Worm (Caenorhabditis elegans) whole organism, L1 larva: ENCODE results near the gene lips-3.

Experiments used
- C04F5.9 ChIP-seq: sonication (generic microtip); optimal IDR thresholded peaks from 2 replicates; lab custom pipeline; 2016; ENCODE audit warnings: missing genetic modification characterization, missing compliant biosample characterization
- C16A3.4 ChIP-seq: fragments of 150-350 bp; optimal IDR thresholded peaks from 2 replicates; lab custom pipeline; 2014; ENCODE audit warnings: missing biosample characterization, missing genetic modification characterization
- C34B4.2 ChIP-seq: sonication (generic microtip); optimal IDR thresholded peaks from 2 replicates; lab custom pipeline; 2017; ENCODE audit warnings: mild to moderate bottlenecking, missing genetic modification characterization, missing compliant biosample characterization
- F16B12.6 ChIP-seq: fragments of 150-350 bp; optimal IDR thresholded peaks from 2 replicates; lab custom pipeline; 2014; ENCODE audit warnings: missing biosample characterization, missing genetic modification characterization
- aha-1 ChIP-seq: fragments of 150-350 bp; optimal IDR thresholded peaks from 2 replicates; lab custom pipeline; 2014; ENCODE audit warnings: missing biosample characterization, missing genetic modification characterization
- aly-2 ChIP-seq: fragments of 150-350 bp; optimal IDR thresholded peaks from 2 replicates; lab custom pipeline; 2014; ENCODE audit warnings: missing biosample characterization, missing genetic modification characterization
- ceh-88 ChIP-seq: fragments of 200-800 bp; sonication (Bioruptor generic); IDR thresholded peaks from 2 replicates; pipeline ENCODE4 v1.3.6; 2022; ENCODE audit warnings: missing genetic modification characterization, missing compliant biosample characterization
- ces-1 ChIP-seq: fragments of 150-350 bp; optimal IDR thresholded peaks from 2 replicates; lab custom pipeline; 2014; ENCODE audit warnings: missing biosample characterization, missing genetic modification reagents, missing genetic modification characterization
- efl-1 ChIP-seq, 4 experiments: fragments of 150-350 bp; optimal IDR thresholded peaks in 3 of 4; peaks in 1 of 4; 1 replicate in 1 of 4; 2 replicates in 3 of 4; lab custom pipeline; 2014; ENCODE audit warnings: missing biosample characterization in 2 of 4, missing genetic modification characterization in 2 of 4, missing genetic modification reagents in 2 of 4
- elt-2 ChIP-seq: sonication (generic microtip); optimal IDR thresholded peaks from 2 replicates; lab custom pipeline; 2016; ENCODE audit warnings: missing genetic modification characterization, mild to moderate bottlenecking, inconsistent platforms, missing compliant biosample characterization, missing genetic modification reagents
- ets-5 ChIP-seq: fragments of 200-800 bp; sonication (Bioruptor generic); IDR thresholded peaks from 2 replicates; pipeline ENCODE4 v1.3.6; 2022; ENCODE audit warnings: missing genetic modification characterization, missing compliant biosample characterization
- fkh-10 ChIP-seq: sonication (generic microtip); optimal IDR thresholded peaks from 2 replicates; lab custom pipeline; 2017; ENCODE audit warnings: missing biosample characterization, missing genetic modification reagents, missing genetic modification characterization
- fkh-4 ChIP-seq: sonication (generic microtip); optimal IDR thresholded peaks from 2 replicates; lab custom pipeline; 2016; ENCODE audit warnings: missing compliant biosample characterization, missing genetic modification characterization, borderline replicate concordance
- fkh-8 ChIP-seq: sonication (generic microtip); optimal IDR thresholded peaks from 2 replicates; lab custom pipeline; 2016; ENCODE audit warnings: mild to moderate bottlenecking, missing genetic modification characterization, missing compliant biosample characterization
- fos-1 ChIP-seq: fragments of 150-350 bp; optimal IDR thresholded peaks from 2 replicates; lab custom pipeline; 2014; ENCODE audit warnings: missing biosample characterization, missing genetic modification characterization
- grh-1 ChIP-seq: fragments of 200-800 bp; sonication (Bioruptor generic); IDR thresholded peaks from 2 replicates; pipeline ENCODE4 v1.3.6; 2022; ENCODE audit warnings: missing genetic modification reagents, missing genetic modification characterization, missing compliant biosample characterization
- hlh-4 ChIP-seq: sonication (generic microtip); optimal IDR thresholded peaks from 2 replicates; lab custom pipeline; 2016; ENCODE audit warnings: mild to moderate bottlenecking, missing genetic modification characterization, missing compliant biosample characterization
- hpl-2 ChIP-seq: fragments of 150-350 bp; optimal IDR thresholded peaks from 2 replicates; lab custom pipeline; 2014; ENCODE audit warnings: missing biosample characterization, missing genetic modification reagents, missing genetic modification characterization
- irx-1 ChIP-seq: sonication (generic microtip); optimal IDR thresholded peaks from 2 replicates; lab custom pipeline; 2016; ENCODE audit warnings: missing genetic modification characterization, missing compliant biosample characterization
- lin-13 ChIP-seq: fragments of 150-350 bp; optimal IDR thresholded peaks from 2 replicates; lab custom pipeline; 2014; ENCODE audit warnings: missing biosample characterization, missing genetic modification reagents, missing genetic modification characterization
- lin-14 ChIP-seq: fragments of 200-800 bp; sonication (Bioruptor generic); optimal IDR thresholded peaks from 2 replicates; lab custom pipeline; 2018; ENCODE audit warnings: mild to moderate bottlenecking, missing genetic modification characterization, moderate library complexity, missing compliant biosample characterization
- lin-35 ChIP-seq, 2 experiments: fragments of 150-350 bp; optimal IDR thresholded peaks; 2 replicates each; lab custom pipeline; 2014; ENCODE audit warnings: missing biosample characterization in 2 of 2, missing genetic modification characterization in 2 of 2, missing genetic modification reagents in 2 of 2
- lin-39 ChIP-seq: fragments of 150-350 bp; optimal IDR thresholded peaks from 2 replicates; lab custom pipeline; 2014; ENCODE audit warnings: missing biosample characterization, missing genetic modification reagents, missing genetic modification characterization
- lsy-2 ChIP-seq, 2 experiments: fragments of 150-350 bp; optimal IDR thresholded peaks; 2 replicates each; lab custom pipeline; 2014; ENCODE audit warnings: missing biosample characterization in 2 of 2, missing genetic modification characterization in 2 of 2
- mab-9 ChIP-seq: fragments of 200-800 bp; sonication (Bioruptor generic); IDR thresholded peaks from 2 replicates; pipeline ENCODE4 v1.3.6; 2022; ENCODE audit warnings: missing genetic modification reagents, missing genetic modification characterization, missing compliant biosample characterization
- mef-2 ChIP-seq: fragments of 150-350 bp; optimal IDR thresholded peaks from 2 replicates; lab custom pipeline; 2014; ENCODE audit warnings: missing biosample characterization, missing genetic modification characterization
- mep-1 ChIP-seq: fragments of 150-350 bp; optimal IDR thresholded peaks from 2 replicates; lab custom pipeline; 2014; ENCODE audit warnings: missing biosample characterization, missing genetic modification characterization
- nhr-12 ChIP-seq: sonication (generic microtip); optimal IDR thresholded peaks from 2 replicates; lab custom pipeline; 2017; ENCODE audit warnings: missing biosample characterization, missing genetic modification characterization
- nhr-20 ChIP-seq: sonication (generic microtip); optimal IDR thresholded peaks from 2 replicates; lab custom pipeline; 2016; ENCODE audit warnings: mild to moderate bottlenecking, missing genetic modification characterization, missing compliant biosample characterization
- nhr-28 ChIP-seq: fragments of 150-350 bp; optimal IDR thresholded peaks from 2 replicates; lab custom pipeline; 2014; ENCODE audit warnings: missing biosample characterization, missing genetic modification characterization
- nhr-76 ChIP-seq: sonication (generic microtip); optimal IDR thresholded peaks from 2 replicates; lab custom pipeline; 2017; ENCODE audit warnings: missing biosample characterization, missing genetic modification characterization
- nhr-77 ChIP-seq: fragments of 150-350 bp; optimal IDR thresholded peaks from 2 replicates; lab custom pipeline; 2014; ENCODE audit warnings: missing biosample characterization, missing genetic modification characterization
- nhr-84 ChIP-seq: sonication (generic microtip); optimal IDR thresholded peaks from 2 replicates; lab custom pipeline; 2017; ENCODE audit warnings: missing biosample characterization, missing genetic modification characterization
- nhr-90 ChIP-seq: sonication (generic microtip); optimal IDR thresholded peaks from 2 replicates; lab custom pipeline; 2016; ENCODE audit warnings: mild to moderate bottlenecking, missing genetic modification characterization, missing compliant biosample characterization; ENCODE audit not compliant: poor library complexity
- pqm-1 ChIP-seq: sonication (generic microtip); optimal IDR thresholded peaks from 3 replicates; lab custom pipeline; 2017; ENCODE audit warnings: missing biosample characterization, missing genetic modification characterization
- skn-1 ChIP-seq: fragments of 150-350 bp; optimal IDR thresholded peaks from 2 replicates; lab custom pipeline; 2014; ENCODE audit warnings: missing biosample characterization, missing genetic modification characterization
- snu-23 ChIP-seq: sonication (generic microtip); optimal IDR thresholded peaks from 2 replicates; lab custom pipeline; 2016; ENCODE audit warnings: missing genetic modification characterization, missing compliant biosample characterization
- sup-37 ChIP-seq: fragments of 200-800 bp; sonication (Bioruptor generic); optimal IDR thresholded peaks from 2 replicates; lab custom pipeline; 2018; ENCODE audit warnings: mild to moderate bottlenecking, missing genetic modification characterization, missing compliant biosample characterization
- swsn-7 ChIP-seq: sonication (generic microtip); optimal IDR thresholded peaks from 2 replicates; lab custom pipeline; 2016; ENCODE audit warnings: missing genetic modification characterization, missing compliant biosample characterization
- tbx-2 ChIP-seq: sonication (generic microtip); optimal IDR thresholded peaks from 2 replicates; lab custom pipeline; 2016; ENCODE audit warnings: missing genetic modification characterization, missing compliant biosample characterization
- unc-30 ChIP-seq: sonication (generic microtip); optimal IDR thresholded peaks from 2 replicates; lab custom pipeline; 2017; ENCODE audit warnings: missing biosample characterization, missing genetic modification characterization
- unc-86 ChIP-seq: sonication (generic microtip); optimal IDR thresholded peaks from 2 replicates; lab custom pipeline; 2016; ENCODE audit warnings: missing genetic modification characterization, missing compliant biosample characterization
- unc-98 ChIP-seq: fragments of 200-800 bp; sonication (Bioruptor generic); IDR thresholded peaks from 2 replicates; pipeline ENCODE4 v1.3.6; 2022; ENCODE audit warnings: missing genetic modification characterization, missing compliant biosample characterization
- vab-15 ChIP-seq: sonication (generic microtip); optimal IDR thresholded peaks from 2 replicates; lab custom pipeline; 2017; ENCODE audit warnings: missing genotype, mild to moderate bottlenecking, missing genetic modification characterization, missing compliant biosample characterization

lips-3 gene

ce11 chrIII:4666753-4667400 is 50.5 kb downstream of the lips-3 start (continued):
- TF ChIP-seq lin-14 (GFP tag; lab: Kevin White, UChicago) (peak; percentile 94), vab-15 (tag; lab: Kevin White, UChicago) (no peak), nhr-77 (tag; lab: Kevin White, UChicago) (peak; percentile 22), nhr-12 (tag; lab: Kevin White, UChicago) (no peak), efl-1 (optimal IDR thresholded peaks at IDR 0.05; lab: Kevin White, UChicago) (peak; percentile 36 to 37), efl-1 (GFP tag; optimal IDR thresholded peaks at IDR 0.05 in 1 of 2; lab: Kevin White, UChicago) (peak; percentile 21 to 95), nhr-90 (tag; lab: Kevin White, UChicago) (peak; percentile 34), unc-98 (GFP tag; lab: Robert Waterston, UW) (no peak), lsy-2 (tag; optimal IDR thresholded peaks at IDR 0.05; lab: Kevin White, UChicago) (peak; percentile 33 to 62), mab-9 (GFP tag; lab: Robert Waterston, UW) (no peak), C34B4.2 (tag; lab: Kevin White, UChicago) (no peak), ces-1 (GFP tag; lab: Kevin White, UChicago) (no peak)

DNA sequence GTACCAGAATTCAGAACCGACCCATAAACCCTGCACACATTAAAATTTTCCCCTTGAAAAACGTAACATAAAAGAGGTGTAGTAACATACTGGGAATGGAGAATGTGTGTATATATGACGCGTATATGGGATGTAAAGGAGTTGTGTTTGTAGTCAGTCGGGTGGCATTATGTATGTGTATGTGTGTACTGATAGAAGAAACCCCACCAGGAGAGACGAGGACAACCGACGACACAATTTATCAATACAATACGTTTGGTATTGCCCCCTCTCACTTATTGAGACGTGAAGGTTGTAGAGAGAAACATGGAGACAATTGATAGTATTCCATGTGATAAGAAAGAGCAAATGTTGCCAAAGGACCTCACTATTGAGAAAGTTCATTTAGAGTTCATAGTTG is 51.7 kb downstream of the lips-3 start:
- TF ChIP-seq lin-35 (GFP tag; optimal IDR thresholded peaks at IDR 0.05; lab: Kevin White, UChicago) (peak in 1 of 2 experiments; percentile 20), nhr-28 (tag; lab: Kevin White, UChicago) (no peak), swsn-7 (no peak), ets-5 (GFP tag; lab: Robert Waterston, UW) (no peak), aly-2 (tag; lab: Kevin White, UChicago) (no peak), sup-37 (no peak), nhr-90 (tag; lab: Kevin White, UChicago) (no peak), unc-86 (tag; lab: Kevin White, UChicago) (no peak), C16A3.4 (tag; lab: Kevin White, UChicago) (no peak), aha-1 (no peak), irx-1 (no peak), C04F5.9 (tag; lab: Kevin White, UChicago) (no peak), hpl-2 (GFP tag; lab: Kevin White, UChicago) (no peak), hlh-4 (tag; lab: Kevin White, UChicago) (no peak), F16B12.6 (tag; lab: Kevin White, UChicago) (no peak), lin-14 (GFP tag; lab: Kevin White, UChicago) (peak; percentile 3), efl-1 (optimal IDR thresholded peaks at IDR 0.05; lab: Kevin White, UChicago) (no peak), efl-1 (GFP tag; optimal IDR thresholded peaks at IDR 0.05 in 1 of 2; lab: Kevin White, UChicago) (peak in 1 of 2 experiments; percentile 59), tbx-2 (no peak), snu-23 (GFP tag; lab: Kevin White, UChicago) (no peak), mef-2 (tag; lab: Kevin White, UChicago) (no peak), fkh-4 (tag; lab: Kevin White, UChicago) (no peak), lin-39 (tag; lab: Kevin White, UChicago) (no peak), nhr-84 (tag; lab: Kevin White, UChicago) (no peak), lin-13 (GFP tag; lab: Kevin White, UChicago) (no peak), nhr-20 (tag; lab: Kevin White, UChicago) (no peak), fkh-10 (no peak), unc-98 (GFP tag; lab: Robert Waterston, UW) (no peak), fos-1 (no peak), unc-30 (no peak), mep-1 (tag; lab: Kevin White, UChicago) (no peak), elt-2 (tag; lab: Kevin White, UChicago) (peak; percentile 46), nhr-76 (tag; lab: Kevin White, UChicago) (no peak), nhr-12 (tag; lab: Kevin White, UChicago) (no peak), pqm-1 (tag; lab: Kevin White, UChicago) (peak; percentile 25), fkh-8 (tag; lab: Kevin White, UChicago) (no peak), grh-1 (GFP tag; lab: Robert Waterston, UW) (no peak), ceh-88 (GFP tag; lab: Robert Waterston, UW) (no peak), lsy-2 (tag; optimal IDR thresholded peaks at IDR 0.05; lab: Kevin White, UChicago) (no peak), skn-1 (tag; lab: Kevin White, UChicago) (no peak)
